Fruit fly (Drosophila melanogaster) whole organism, embryonic: ENCODE data around the gene Myo31DF.

ENCODE experiments used
- Abd-B ChIP-seq: fragments of 200-800 bp; sonication (Bioruptor generic); optimal IDR thresholded peaks from 2 replicates; lab custom pipeline; 2018; ENCODE audit warnings: missing biosample characterization, mild to moderate bottlenecking, missing genetic modification characterization, moderate library complexity
- Aef1 ChIP-seq: fragments of 200-800 bp; sonication (Bioruptor generic); IDR thresholded peaks from 3 replicates; pipeline ENCODE4 v1.3.6; 2022; ENCODE audit warnings: missing biosample characterization, missing genetic modification characterization
- Bdp1 ChIP-seq: fragments of 200-800 bp; sonication (Bioruptor generic); optimal IDR thresholded peaks from 3 replicates; lab custom pipeline; 2016; ENCODE audit warnings: missing biosample characterization, missing genetic modification characterization
- CG1024 ChIP-seq: fragments of 200-800 bp; sonication (Bioruptor generic); IDR thresholded peaks from 2 replicates; pipeline ENCODE4 v1.3.6; 2022; ENCODE audit warnings: missing biosample characterization, missing genetic modification characterization
- CG10321 ChIP-seq: fragments of 200-800 bp; sonication (Bioruptor generic); IDR thresholded peaks from 2 replicates; pipeline ENCODE4 v1.3.6; 2022; ENCODE audit warnings: missing biosample characterization, missing genetic modification characterization
- CG10431 ChIP-seq: fragments of 200-800 bp; sonication (Bioruptor generic); optimal IDR thresholded peaks from 3 replicates; lab custom pipeline; 2018; ENCODE audit warnings: missing biosample characterization, mild to moderate bottlenecking, missing genetic modification characterization
- CG11456 ChIP-seq: fragments of 200-800 bp; sonication (Bioruptor generic); IDR thresholded peaks from 3 replicates; pipeline ENCODE4 v1.3.6; 2022; ENCODE audit warnings: missing biosample characterization, missing genetic modification characterization
- CG14050 ChIP-seq: fragments of 200-800 bp; sonication (Bioruptor generic); IDR thresholded peaks from 3 replicates; pipeline ENCODE4 v1.3.6; 2022; ENCODE audit warnings: missing biosample characterization, missing genetic modification characterization
- CG15601 ChIP-seq: fragments of 200-800 bp; sonication (Bioruptor generic); optimal IDR thresholded peaks from 3 replicates; lab custom pipeline; 2019; ENCODE audit warnings: missing biosample characterization, mild to moderate bottlenecking, missing genetic modification characterization, moderate library complexity
- CG17802 ChIP-seq: fragments of 200-800 bp; sonication (Bioruptor generic); optimal IDR thresholded peaks from 2 replicates; lab custom pipeline; 2018; ENCODE audit warnings: missing biosample characterization, mild to moderate bottlenecking, missing genetic modification characterization, moderate library complexity
- CG18599 ChIP-seq: fragments of 200-800 bp; sonication (Bioruptor generic); optimal IDR thresholded peaks from 3 replicates; lab custom pipeline; 2017; ENCODE audit warnings: missing biosample characterization, missing genetic modification characterization, mild to moderate bottlenecking, moderate library complexity, missing genetic modification reagents
- CG2129 ChIP-seq: fragments of 200-800 bp; sonication (Bioruptor generic); IDR thresholded peaks from 2 replicates; pipeline ENCODE4 v1.3.6; 2022; ENCODE audit warnings: missing biosample characterization, missing genetic modification characterization; ENCODE audit not compliant: partially characterized antibody
- CG30020 ChIP-seq: fragments of 200-800 bp; optimal IDR thresholded peaks from 2 replicates; lab custom pipeline; 2019; ENCODE audit warnings: missing biosample characterization, mild to moderate bottlenecking, missing genetic modification characterization, moderate library complexity
- CG32532 ChIP-seq: fragments of 200-800 bp; sonication (Bioruptor generic); IDR thresholded peaks from 2 replicates; pipeline ENCODE4 v1.3.6; 2022; ENCODE audit warnings: missing biosample characterization, missing genetic modification characterization
- CG3847 ChIP-seq: fragments of 200-800 bp; sonication (Bioruptor generic); IDR thresholded peaks from 2 replicates; pipeline ENCODE4 v1.3.6; 2022; ENCODE audit warnings: missing biosample characterization, missing genetic modification characterization
- CG4360 ChIP-seq: fragments of 200-800 bp; sonication (Bioruptor generic); IDR thresholded peaks from 2 replicates; pipeline ENCODE4 v1.3.6; 2022; ENCODE audit warnings: missing biosample characterization, missing genetic modification characterization
- CG6175 ChIP-seq: fragments of 200-800 bp; sonication (Bioruptor generic); IDR thresholded peaks from 3 replicates; pipeline ENCODE4 v1.3.6; 2022; ENCODE audit warnings: missing biosample characterization, missing genetic modification characterization
- CG7372 ChIP-seq: fragments of 200-800 bp; sonication (Bioruptor generic); IDR thresholded peaks from 2 replicates; pipeline ENCODE4 v1.3.6; 2022; ENCODE audit warnings: missing biosample characterization, missing genetic modification characterization
- CG7963 ChIP-seq: fragments of 200-800 bp; sonication (Bioruptor generic); IDR thresholded peaks from 3 replicates; pipeline ENCODE4 v1.3.6; 2022; ENCODE audit warnings: missing biosample characterization, missing genetic modification characterization; ENCODE audit not compliant: partially characterized antibody
- CG8388 ChIP-seq: fragments of 200-800 bp; sonication (Bioruptor generic); optimal IDR thresholded peaks from 2 replicates; lab custom pipeline; 2019; ENCODE audit warnings: missing biosample characterization, mild to moderate bottlenecking, missing genetic modification characterization, moderate library complexity
- CG8924 ChIP-seq: fragments of 200-800 bp; optimal IDR thresholded peaks from 3 replicates; lab custom pipeline; 2019; ENCODE audit warnings: missing biosample characterization, mild to moderate bottlenecking, missing genetic modification characterization, moderate library complexity
- CHES-1-like ChIP-seq: fragments of 200-800 bp; sonication (Bioruptor generic); optimal IDR thresholded peaks from 2 replicates; lab custom pipeline; 2016; ENCODE audit warnings: missing biosample characterization, missing genetic modification characterization
- Dp ChIP-seq: fragments of 200-800 bp; sonication (Bioruptor generic); optimal IDR thresholded peaks from 2 replicates; lab custom pipeline; 2018; ENCODE audit warnings: missing biosample characterization, mild to moderate bottlenecking, missing genetic modification characterization, moderate library complexity
- E2f2 ChIP-seq: fragments of 200-800 bp; sonication (Bioruptor generic); IDR thresholded peaks from 2 replicates; pipeline ENCODE4 v1.3.6; 2022; ENCODE audit warnings: missing biosample characterization, missing genetic modification characterization
- Elba2 ChIP-seq: fragments of 200-800 bp; sonication (Bioruptor generic); optimal IDR thresholded peaks from 3 replicates; lab custom pipeline; 2016; ENCODE audit warnings: missing biosample characterization, missing genetic modification characterization
- Ets97D ChIP-seq: fragments of 200-800 bp; sonication (Bioruptor generic); optimal IDR thresholded peaks from 3 replicates; lab custom pipeline; 2016; ENCODE audit warnings: missing biosample characterization, missing genetic modification characterization
- HLH4C ChIP-seq: fragments of 200-800 bp; sonication (Bioruptor generic); IDR thresholded peaks from 3 replicates; pipeline ENCODE4 v1.3.6; 2022; ENCODE audit warnings: missing biosample characterization, missing genetic modification characterization; ENCODE audit not compliant: partially characterized antibody
- Hsf ChIP-seq: fragments of 200-800 bp; sonication (Bioruptor generic); optimal IDR thresholded peaks from 3 replicates; lab custom pipeline; 2016; ENCODE audit warnings: missing biosample characterization, missing genetic modification characterization
- MBD-R2 ChIP-seq: fragments of 200-800 bp; sonication (Bioruptor generic); IDR thresholded peaks from 2 replicates; pipeline ENCODE4 v1.3.6; 2022; ENCODE audit warnings: missing biosample characterization, missing genetic modification characterization
- Optix ChIP-seq: fragments of 200-800 bp; sonication (Bioruptor generic); IDR thresholded peaks from 3 replicates; pipeline ENCODE4 v1.3.6; 2022; ENCODE audit warnings: missing biosample characterization, missing genetic modification characterization
- Ssrp ChIP-seq: fragments of 200-800 bp; sonication (Bioruptor generic); optimal IDR thresholded peaks from 2 replicates; lab custom pipeline; 2018; ENCODE audit warnings: missing biosample characterization, mild to moderate bottlenecking, missing genetic modification characterization, moderate library complexity
- YL-1 ChIP-seq: fragments of 200-800 bp; sonication (Bioruptor generic); optimal IDR thresholded peaks from 3 replicates; lab custom pipeline; 2017; ENCODE audit warnings: missing biosample characterization, mild to moderate bottlenecking, missing genetic modification characterization
- ab ChIP-seq: fragments of 200-800 bp; sonication (Bioruptor generic); optimal IDR thresholded peaks from 2 replicates; lab custom pipeline; 2016; ENCODE audit warnings: missing biosample characterization, missing genetic modification characterization
- bbx ChIP-seq: fragments of 200-800 bp; sonication (Bioruptor generic); IDR thresholded peaks from 2 replicates; pipeline ENCODE4 v1.3.6; 2022; ENCODE audit warnings: missing biosample characterization, missing genetic modification characterization; ENCODE audit not compliant: partially characterized antibody
- br ChIP-seq: fragments of >200 bp; optimal IDR thresholded peaks from 2 replicates; lab custom pipeline; 2017
- ftz-f1 ChIP-seq: fragments of 200-800 bp; sonication (Bioruptor generic); optimal IDR thresholded peaks from 2 replicates; lab custom pipeline; 2016; ENCODE audit warnings: missing biosample characterization, missing genetic modification characterization
- gcm2 ChIP-seq: fragments of 200-800 bp; sonication (Bioruptor generic); optimal IDR thresholded peaks from 2 replicates; lab custom pipeline; 2016; ENCODE audit warnings: missing biosample characterization, missing genetic modification characterization
- grn ChIP-seq: fragments of 200-800 bp; sonication (Bioruptor generic); optimal IDR thresholded peaks from 3 replicates; lab custom pipeline; 2017; ENCODE audit warnings: missing biosample characterization, missing genetic modification characterization
- lmd ChIP-seq: fragments of 200-800 bp; sonication (Bioruptor generic); IDR thresholded peaks from 2 replicates; pipeline ENCODE4 v1.3.6; 2022; ENCODE audit warnings: missing biosample characterization, missing genetic modification characterization
- nerfin-1 ChIP-seq: fragments of 200-800 bp; sonication (Bioruptor generic); optimal IDR thresholded peaks from 3 replicates; lab custom pipeline; 2019; ENCODE audit warnings: missing biosample characterization, mild to moderate bottlenecking, missing genetic modification characterization, moderate library complexity
- onecut ChIP-seq: fragments of 200-800 bp; sonication (Bioruptor generic); IDR thresholded peaks from 2 replicates; pipeline ENCODE4 v1.3.6; 2022; ENCODE audit warnings: missing biosample characterization, missing genetic modification characterization
- pan ChIP-seq, 4 experiments: fragments of >200 bp in 3 of 4; fragments of 200-800 bp in 1 of 4; sonication (Bioruptor generic) in 1 of 4; optimal IDR thresholded peaks in 3 of 4; IDR thresholded peaks in 1 of 4; 2 replicates each; pipeline versions ENCODE4 v1.3.6 to Lab custom; 2017 to 2022; ENCODE audit warnings: missing biosample characterization in 2 of 4, missing genetic modification characterization in 2 of 4, mixed read lengths in 1 of 4
- rib ChIP-seq: fragments of 200-800 bp; sonication (Bioruptor generic); IDR thresholded peaks from 2 replicates; pipeline ENCODE4 v1.3.6; 2022; ENCODE audit warnings: missing biosample characterization, missing genetic modification characterization
- tin ChIP-seq: fragments of 200-800 bp; sonication (Bioruptor generic); optimal IDR thresholded peaks from 3 replicates; lab custom pipeline; 2016; ENCODE audit warnings: missing biosample characterization, missing genetic modification characterization
- tll ChIP-seq, 2 experiments: fragments of 200-800 bp in 1 of 2; fragments of >200 bp in 1 of 2; sonication (Bioruptor generic) in 1 of 2; optimal IDR thresholded peaks; 2 replicates each; lab custom pipeline; 2017 to 2019; ENCODE audit warnings: missing biosample characterization in 2 of 2, missing genetic modification characterization in 2 of 2, mild to moderate bottlenecking in 1 of 2, moderate library complexity in 1 of 2
- tna ChIP-seq: fragments of 200-800 bp; sonication (Bioruptor generic); IDR thresholded peaks from 2 replicates; pipeline ENCODE4 v1.3.6; 2022; ENCODE audit warnings: missing biosample characterization, missing genetic modification characterization; ENCODE audit not compliant: partially characterized antibody
- twi ChIP-seq: fragments of 200-800 bp; optimal IDR thresholded peaks from 2 replicates; lab custom pipeline; 2019; ENCODE audit warnings: missing biosample characterization, mild to moderate bottlenecking, missing genetic modification characterization, moderate library complexity
- usp ChIP-seq: fragments of >200 bp; optimal IDR thresholded peaks from 2 replicates; lab custom pipeline; 2017; ENCODE audit warnings: missing biosample characterization, missing genetic modification characterization
- vnd ChIP-seq: fragments of 200-800 bp; sonication (Bioruptor generic); IDR thresholded peaks from 3 replicates; pipeline ENCODE4 v1.3.6; 2022; ENCODE audit warnings: missing biosample characterization, missing genetic modification characterization; ENCODE audit not compliant: partially characterized antibody

The Myo31DF gene

DNA sequence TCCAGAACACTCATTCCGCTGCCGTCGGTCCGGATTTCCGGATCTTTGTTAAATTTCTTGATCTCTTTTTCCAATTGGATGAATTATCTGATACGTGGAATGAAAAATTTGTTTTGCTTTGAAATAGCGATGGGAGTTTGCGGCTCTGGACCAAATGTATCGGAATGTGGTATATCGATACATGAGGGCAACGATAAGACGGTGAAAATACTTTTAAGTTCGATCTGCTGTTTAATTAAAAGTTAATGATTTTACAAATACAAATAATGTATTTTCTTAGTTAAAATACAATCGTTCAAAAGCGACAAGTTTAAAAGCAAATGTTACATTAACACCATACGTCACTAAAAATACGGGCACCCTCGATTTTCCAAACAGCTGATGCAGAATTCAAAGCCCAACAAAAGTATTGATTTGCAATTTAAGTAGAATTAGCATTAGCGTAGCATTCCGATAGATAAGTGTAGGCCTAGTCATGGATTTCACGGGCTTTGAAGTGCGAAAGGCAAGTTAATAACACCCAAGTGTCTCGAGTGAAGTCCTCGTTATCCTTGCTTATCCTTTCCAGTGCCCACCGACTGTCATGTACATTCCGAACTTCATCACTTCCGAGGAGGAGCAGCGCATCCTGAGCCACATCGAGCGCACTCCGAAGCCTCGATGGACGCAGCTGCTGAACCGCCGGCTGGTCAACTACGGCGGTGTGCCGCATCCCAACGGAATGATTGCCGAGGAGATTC is 17.9 kb downstream of the Myo31DF start, which contains the start of the genes Cog4 and CG6144 (continued):
- TF ChIP-seq Abd-B = no peak
- no peak for TF ChIP-seq CG3847
- TF ChIP-seq tin (GFP tag; lab: Kevin White, UChicago) = peak; percentile 2
- peak; percentile 63 for TF ChIP-seq CG2129 (GFP tag; lab: Robert Waterston, UW)
- TF ChIP-seq CG8924 (tag; lab: Kevin White, UChicago) = no peak
- no peak for TF ChIP-seq CG7372 (GFP tag; lab: Robert Waterston, UW)
- no peak for TF ChIP-seq lmd (GFP tag; lab: Robert Waterston, UW)
- TF ChIP-seq gcm2 (GFP tag; lab: Kevin White, UChicago) = no peak
- TF ChIP-seq CG11456 (GFP tag; lab: Robert Waterston, UW) = no peak
- no peak for TF ChIP-seq CG10431 (GFP tag; lab: Kevin White, UChicago)
- TF ChIP-seq pan (optimal IDR thresholded peaks at IDR 0.05; lab: Kevin White, UChicago) = no peak
- TF ChIP-seq pan (GFP tag; optimal IDR thresholded peaks at IDR 0.05 in 1 of 2, IDR thresholded peaks at IDR 0.05 in 1 of 2) = peak in 1 of 2 experiments; percentile 34
- TF ChIP-seq grn (GFP tag; lab: Kevin White, UChicago) = peak; percentile 63
- TF ChIP-seq ftz-f1 (GFP tag; lab: Kevin White, UChicago) = no peak
- no peak for TF ChIP-seq CG15601 (tag; lab: Kevin White, UChicago)
- TF ChIP-seq CG6175 (GFP tag; lab: Robert Waterston, UW) = no peak
- no peak for TF ChIP-seq Optix (GFP tag; lab: Robert Waterston, UW)
- no peak for TF ChIP-seq CG10321 (GFP tag; lab: Robert Waterston, UW)
- TF ChIP-seq Dp (GFP tag; lab: Kevin White, UChicago) = peak; percentile 45
- TF ChIP-seq ab = no peak
- TF ChIP-seq nerfin-1 = peak; percentile 99
- TF ChIP-seq HLH4C (GFP tag; lab: Robert Waterston, UW) = peak; percentile 79
- peak; percentile 29 for TF ChIP-seq Hsf (GFP tag; lab: Kevin White, UChicago)
- peak; percentile 87 for TF ChIP-seq MBD-R2 (GFP tag; lab: Robert Waterston, UW)
- no peak for TF ChIP-seq Bdp1 (GFP tag; lab: Kevin White, UChicago)
- TF ChIP-seq YL-1 (GFP tag; lab: Kevin White, UChicago) = peak; percentile 56
- no peak for TF ChIP-seq rib (GFP tag; lab: Robert Waterston, UW)
- peak; percentile 91 for TF ChIP-seq onecut (GFP tag; lab: Robert Waterston, UW)
- no peak for TF ChIP-seq CG4360
- no peak for TF ChIP-seq CG18599
- peak; percentile 3 for TF ChIP-seq CHES-1-like (GFP tag; lab: Kevin White, UChicago)
- TF ChIP-seq CG8388 (GFP tag; lab: Kevin White, UChicago) = no peak
- TF ChIP-seq CG14050 = no peak
- peak in 1 of 2 experiments; percentile 78 for TF ChIP-seq tll (GFP tag; optimal IDR thresholded peaks at IDR 0.05; lab: Kevin White, UChicago)
- no peak for TF ChIP-seq usp (GFP tag; lab: Kevin White, UChicago)
- peak; percentile 29 for TF ChIP-seq Ets97D
- TF ChIP-seq vnd (GFP tag; lab: Robert Waterston, UW) = peak; percentile 68
- TF ChIP-seq CG30020 = peak; percentile 65
- no peak for TF ChIP-seq Ssrp (tag; lab: Kevin White, UChicago)
- peak; percentile 62 for TF ChIP-seq tna (GFP tag; lab: Robert Waterston, UW)
- TF ChIP-seq CG1024 = no peak
- TF ChIP-seq twi (tag; lab: Kevin White, UChicago) = no peak
- TF ChIP-seq E2f2 (GFP tag; lab: Robert Waterston, UW) = peak; percentile 52
- no peak for TF ChIP-seq CG17802
- peak; percentile 68 for TF ChIP-seq Elba2
- 0 out of 3 replicates have a peak, but pooled peaks have one; percentile 47 for TF ChIP-seq CG7963
- TF ChIP-seq CG32532 (GFP tag; lab: Robert Waterston, UW) = peak; percentile 21; the same call in 1 of the 2 replicates
- TF ChIP-seq bbx (GFP tag; lab: Robert Waterston, UW) = peak; percentile 75
- TF ChIP-seq Aef1 (GFP tag; lab: Robert Waterston, UW) = 0 out of 3 replicates have a peak, but pooled peaks have one; percentile 17
- no peak for TF ChIP-seq br (lab: Kevin White, UChicago)
